Fruit fly (Drosophila melanogaster) Kc167 (cell line): Measurements from ENCODE around the gene CG3345.

Experiments
- Myc ChIP-seq: fragments of >200 bp; optimal IDR thresholded peaks from 2 replicates; lab custom pipeline; 2017; ENCODE audit warnings: missing external identifiers
- Sin3A ChIP-seq: fragments of >200 bp; optimal IDR thresholded peaks from 2 replicates; lab custom pipeline; 2018; ENCODE audit warnings: missing external identifiers
- h ChIP-seq: fragments of >200 bp; optimal IDR thresholded peaks from 3 replicates; lab custom pipeline; 2018; ENCODE audit warnings: missing external identifiers
- insv ChIP-seq: fragments of >200 bp; optimal IDR thresholded peaks from 3 replicates; lab custom pipeline; 2018; ENCODE audit warnings: missing external identifiers
- psq ChIP-seq: fragments of >200 bp; optimal IDR thresholded peaks from 2 replicates; lab custom pipeline; 2017; ENCODE audit warnings: missing external identifiers
- ttk ChIP-seq: sonication (Bioruptor generic); optimal IDR thresholded peaks from 2 replicates; lab custom pipeline; 2017; ENCODE audit warnings: missing external identifiers

The CG3345 gene

DNA sequence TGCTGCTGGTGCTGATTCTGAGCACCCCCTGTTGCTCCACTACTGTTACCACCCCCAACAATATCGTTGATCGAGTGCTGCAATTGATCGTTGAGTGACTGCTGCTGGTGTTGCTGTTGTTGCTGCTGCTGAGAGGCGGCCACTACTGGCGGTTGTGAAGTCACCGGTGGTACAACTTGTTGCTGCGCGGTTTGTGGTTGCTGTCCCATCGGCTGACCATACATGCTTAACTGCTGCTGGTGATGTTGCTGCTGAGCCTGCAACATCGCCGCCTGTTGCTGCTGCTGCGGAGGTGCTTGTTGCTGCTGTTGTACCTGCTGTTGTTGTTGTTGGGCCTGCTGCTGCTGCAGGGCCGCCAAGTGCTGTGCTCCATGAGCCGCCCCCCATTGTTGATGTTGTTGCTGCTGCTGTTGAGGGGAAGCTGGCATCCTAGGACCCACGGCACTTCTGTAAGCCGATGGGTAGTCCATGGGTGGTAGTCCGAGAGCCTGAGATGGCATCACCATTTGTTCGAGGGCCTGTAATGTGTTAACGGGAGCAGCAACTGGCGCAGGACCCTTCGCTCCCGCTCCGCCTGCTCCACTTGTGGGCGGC is 28.6 kb upstream of the CG3345 start:
- no peak for TF ChIP-seq h (lab: Kevin White, UChicago)
- no peak for TF ChIP-seq psq (lab: Kevin White, UChicago)
- no peak for TF ChIP-seq Myc (lab: Kevin White, UChicago)
- no peak for TF ChIP-seq Sin3A (lab: Kevin White, UChicago)
- TF ChIP-seq ttk: no peak
- TF ChIP-seq insv: no peak

DNA sequence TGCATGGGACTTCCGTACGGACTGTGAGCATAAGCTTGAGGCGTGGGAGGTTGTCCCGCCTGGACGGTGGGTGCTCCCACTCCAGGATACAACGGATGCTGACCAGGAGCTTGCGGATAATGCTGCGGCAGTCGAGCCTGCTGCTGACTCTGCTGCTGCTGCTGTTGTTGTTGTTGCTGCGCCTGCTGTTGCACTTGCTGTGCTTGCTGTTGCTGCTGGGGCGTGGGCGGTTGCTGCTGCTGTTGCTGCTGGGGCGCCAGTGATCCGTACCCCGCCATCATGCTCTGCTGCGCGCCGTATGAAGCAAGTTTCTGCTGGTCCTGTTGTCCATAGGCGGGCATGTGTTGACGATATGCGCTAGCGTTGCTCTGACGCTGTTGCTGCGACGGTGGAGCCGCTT is 27.5 kb upstream of the CG3345 start:
- no peak for TF ChIP-seq Sin3A (lab: Kevin White, UChicago)
- no peak for TF ChIP-seq ttk
- no peak for TF ChIP-seq Myc (lab: Kevin White, UChicago)
- TF ChIP-seq insv: no peak
- TF ChIP-seq psq (lab: Kevin White, UChicago): no peak
- TF ChIP-seq h (lab: Kevin White, UChicago): no peak

DNA sequence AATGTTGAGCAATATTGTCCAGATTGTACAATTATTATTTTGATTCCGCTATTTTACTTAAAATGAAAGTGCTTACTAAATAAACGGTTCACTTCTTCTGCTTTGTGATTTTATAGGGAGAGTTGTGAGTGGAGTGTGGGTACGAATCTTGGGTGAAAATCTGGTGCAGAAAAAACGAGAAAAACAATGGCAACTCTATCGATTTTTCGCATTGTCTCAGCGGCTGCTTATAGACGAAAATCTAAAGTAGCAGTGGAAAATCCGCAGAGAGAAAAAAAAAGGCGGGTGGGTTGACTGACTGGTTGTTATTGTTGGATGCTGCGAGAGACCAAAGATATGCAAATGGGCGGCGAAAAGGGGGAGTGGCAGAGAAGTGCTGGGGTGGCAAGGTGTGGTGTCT is 25.8 kb upstream of the CG3345 start:
- no peak for TF ChIP-seq ttk
- no peak for TF ChIP-seq insv
- no peak for TF ChIP-seq Myc (lab: Kevin White, UChicago)
- TF ChIP-seq h (lab: Kevin White, UChicago): no peak
- no peak for TF ChIP-seq Sin3A (lab: Kevin White, UChicago)
- TF ChIP-seq psq (lab: Kevin White, UChicago): no peak

DNA sequence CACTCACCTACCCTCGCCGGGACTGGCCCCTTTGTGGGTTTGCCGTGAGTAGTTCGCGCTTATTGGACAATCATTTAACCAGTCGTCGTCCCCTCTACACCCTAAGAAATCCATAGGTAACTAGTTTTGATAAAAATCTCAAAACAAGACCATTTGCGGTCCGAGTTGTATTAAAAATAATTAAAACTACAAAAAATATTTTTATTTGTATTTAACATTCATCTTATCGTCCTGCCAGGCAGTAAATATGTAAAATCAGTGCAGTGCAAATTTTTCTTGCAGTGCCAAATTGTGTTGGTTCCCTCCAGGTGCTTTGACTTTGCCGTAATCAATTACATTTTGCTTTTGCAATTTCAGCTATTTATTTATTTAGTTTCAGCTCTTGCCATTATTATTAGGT is 25.1 kb upstream of the CG3345 start:
- TF ChIP-seq ttk (no peak), psq (lab: Kevin White, UChicago) (no peak), Sin3A (lab: Kevin White, UChicago) (no peak), h (lab: Kevin White, UChicago) (no peak), insv (no peak), Myc (lab: Kevin White, UChicago) (no peak)

DNA sequence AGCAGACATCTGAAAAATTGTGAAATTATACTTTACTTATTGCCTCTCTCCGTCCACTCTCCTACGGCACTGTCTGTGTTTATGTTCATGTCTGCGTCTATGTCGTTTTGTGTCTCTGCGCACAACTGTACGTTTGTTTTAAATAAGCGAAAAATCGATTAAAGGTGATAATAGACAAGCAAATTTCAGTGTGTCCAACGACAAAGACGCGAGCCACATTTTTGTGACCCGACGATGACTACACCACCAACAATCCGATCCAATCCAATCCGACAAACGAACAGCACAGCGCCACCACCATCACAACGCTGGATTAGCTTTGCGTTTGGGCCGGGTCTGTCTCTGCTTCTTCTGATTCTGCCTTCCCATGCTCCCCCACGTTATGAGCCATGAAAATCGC is 24.3 kb upstream of the CG3345 start:
- TF ChIP-seq Sin3A (lab: Kevin White, UChicago) (no peak), insv (no peak), Myc (lab: Kevin White, UChicago) (no peak), h (lab: Kevin White, UChicago) (no peak), ttk (no peak), psq (lab: Kevin White, UChicago) (no peak)

DNA sequence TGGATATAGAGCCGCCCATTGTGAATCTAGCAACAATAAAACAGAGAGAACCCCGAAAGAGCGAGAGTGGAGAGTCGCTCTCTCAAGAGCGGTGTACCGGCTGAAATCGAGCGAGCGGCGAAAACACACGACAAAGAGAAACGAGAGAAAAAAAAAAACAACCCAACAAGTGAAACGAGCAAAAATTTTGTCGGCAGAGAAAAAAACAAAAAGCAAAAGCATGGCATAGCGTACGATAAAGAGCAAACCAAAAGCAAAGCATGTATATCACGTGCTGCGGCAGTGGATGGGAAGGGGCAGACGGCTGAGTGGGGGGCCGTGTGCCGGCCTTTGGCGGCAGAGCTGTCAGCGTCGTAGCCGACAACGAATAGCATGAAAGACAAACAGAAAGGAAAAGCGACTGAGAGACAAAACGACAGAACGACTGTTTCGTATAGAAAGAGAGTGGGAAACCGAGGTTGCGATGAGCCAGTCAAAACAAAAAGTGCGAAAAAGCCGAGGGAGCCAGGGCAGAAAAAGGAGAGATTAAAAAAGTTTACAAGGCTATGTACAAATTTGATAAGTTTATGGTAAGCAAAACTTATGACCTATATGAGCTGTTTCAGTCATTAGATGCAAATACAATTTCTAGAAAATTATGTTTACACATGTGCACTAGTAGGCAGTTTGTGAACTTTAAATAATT is 22.1 kb upstream of the CG3345 start:
- peak; percentile 80 for TF ChIP-seq psq (lab: Kevin White, UChicago)
- TF ChIP-seq insv: no peak

DNA sequence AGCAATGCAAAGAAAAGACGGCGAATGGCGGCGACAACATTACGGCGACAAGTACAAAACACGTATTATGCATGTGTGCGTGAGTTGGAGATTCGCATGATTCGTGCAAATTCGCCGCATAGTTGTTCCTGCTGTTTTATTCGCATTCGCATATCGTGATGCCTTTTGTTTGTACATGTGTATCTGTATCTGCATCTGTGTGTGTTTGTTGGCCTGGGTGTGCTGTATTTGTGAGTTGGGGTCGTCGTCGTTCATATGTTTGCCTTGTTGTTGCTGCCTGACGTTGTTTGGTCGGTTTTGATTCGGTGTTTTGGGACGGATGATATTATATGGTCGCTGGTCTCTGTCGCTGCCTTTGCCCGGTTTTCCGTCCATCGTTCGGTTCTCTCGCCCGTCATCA is 21.5 kb upstream of the CG3345 start:
- TF ChIP-seq h (lab: Kevin White, UChicago) (no peak), Sin3A (lab: Kevin White, UChicago) (no peak), psq (lab: Kevin White, UChicago) (no peak), insv (no peak), Myc (lab: Kevin White, UChicago) (no peak), ttk (no peak)

DNA sequence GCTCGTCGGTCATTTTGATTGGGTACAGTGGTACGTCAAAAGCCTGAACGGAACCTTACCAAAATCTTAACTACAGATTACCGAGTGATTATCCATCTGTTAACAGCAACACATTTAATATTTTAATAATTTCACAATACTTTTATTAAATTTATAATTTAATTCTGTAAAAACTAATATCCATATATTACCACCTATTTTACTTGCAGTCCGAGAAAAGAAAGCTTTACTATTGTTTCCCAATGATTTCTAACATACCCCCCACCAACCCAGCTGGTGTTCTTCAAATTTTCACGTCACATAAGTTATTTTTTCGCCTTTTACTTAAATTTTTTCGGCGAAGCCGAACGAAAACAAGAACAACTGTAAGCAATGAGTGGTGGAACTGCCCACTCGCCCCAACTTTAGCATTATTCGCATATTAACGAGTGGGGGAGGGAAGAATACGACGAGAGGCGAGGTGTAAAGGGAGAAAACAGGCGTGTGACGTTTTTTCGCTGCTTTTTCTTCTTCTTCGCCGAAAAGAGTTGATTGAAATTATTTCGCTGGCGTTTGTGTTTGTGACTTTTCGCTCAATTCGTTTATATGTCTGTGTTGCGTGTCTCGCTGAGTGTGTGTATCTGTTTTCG is 20.9 kb upstream of the CG3345 start:
- TF ChIP-seq Myc (lab: Kevin White, UChicago) (no peak), Sin3A (lab: Kevin White, UChicago) (no peak), psq (lab: Kevin White, UChicago) (no peak), insv (no peak), h (lab: Kevin White, UChicago) (no peak), ttk (no peak)

DNA sequence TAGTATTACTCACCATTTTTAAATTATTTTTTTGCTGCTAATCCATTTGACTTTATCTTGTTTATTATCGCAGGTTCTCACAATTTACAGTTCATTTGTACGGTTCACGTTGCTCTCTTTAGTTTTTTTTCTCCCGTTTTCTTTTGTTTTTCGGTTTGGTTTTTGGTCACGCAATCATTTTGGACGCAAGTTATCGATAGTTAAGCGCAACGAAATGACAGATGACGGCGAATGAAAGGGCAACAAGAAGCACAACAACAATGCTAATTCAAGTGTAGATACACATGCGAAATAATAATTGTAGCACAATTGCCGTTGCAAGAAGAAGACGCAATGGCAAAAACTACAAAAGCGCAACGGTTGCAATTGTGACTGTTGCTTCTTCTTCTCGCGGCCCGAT is 20.3 kb upstream of the CG3345 start:
- TF ChIP-seq Myc (lab: Kevin White, UChicago) (no peak), psq (lab: Kevin White, UChicago) (peak; percentile 13), h (lab: Kevin White, UChicago) (no peak), insv (no peak), ttk (no peak)

DNA sequence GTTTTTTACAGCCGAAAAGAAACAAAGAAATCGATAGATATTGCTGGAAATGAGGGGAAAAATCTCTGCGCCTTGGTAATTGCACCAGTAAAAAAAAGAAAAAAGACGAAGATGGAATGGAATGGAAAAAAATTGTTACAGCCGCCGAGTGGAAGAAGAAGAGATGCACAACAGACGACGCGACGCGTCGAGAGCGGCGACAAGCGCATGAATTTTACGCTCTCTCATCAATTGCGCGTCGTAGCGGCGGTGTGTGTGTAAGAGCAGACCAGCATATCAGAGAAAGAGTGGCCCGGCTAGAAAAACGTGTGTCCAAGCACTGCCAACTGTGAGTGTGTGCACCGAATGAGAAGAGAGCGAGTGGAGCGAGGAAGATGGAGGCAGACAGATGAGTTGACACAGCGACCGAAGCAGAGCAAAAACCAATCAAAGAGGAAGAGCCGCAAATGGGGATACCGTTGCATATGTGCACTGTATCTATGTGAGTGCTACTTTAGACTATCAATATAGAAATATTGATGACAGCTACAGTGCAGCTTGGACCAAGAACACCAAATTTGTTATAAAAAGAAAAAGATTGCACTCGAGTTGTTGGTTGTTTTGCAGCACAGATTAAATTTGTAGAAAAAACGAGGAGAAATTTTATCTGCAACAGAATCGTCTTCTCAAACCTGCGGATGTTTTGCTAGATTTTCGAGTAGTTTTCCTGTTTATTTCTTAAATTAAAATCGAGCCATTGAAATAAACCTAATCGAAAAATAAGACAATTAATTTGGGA is 19.7 kb upstream of the CG3345 start:
- TF ChIP-seq ttk: no peak
- TF ChIP-seq psq (lab: Kevin White, UChicago): peak; percentile 25

DNA sequence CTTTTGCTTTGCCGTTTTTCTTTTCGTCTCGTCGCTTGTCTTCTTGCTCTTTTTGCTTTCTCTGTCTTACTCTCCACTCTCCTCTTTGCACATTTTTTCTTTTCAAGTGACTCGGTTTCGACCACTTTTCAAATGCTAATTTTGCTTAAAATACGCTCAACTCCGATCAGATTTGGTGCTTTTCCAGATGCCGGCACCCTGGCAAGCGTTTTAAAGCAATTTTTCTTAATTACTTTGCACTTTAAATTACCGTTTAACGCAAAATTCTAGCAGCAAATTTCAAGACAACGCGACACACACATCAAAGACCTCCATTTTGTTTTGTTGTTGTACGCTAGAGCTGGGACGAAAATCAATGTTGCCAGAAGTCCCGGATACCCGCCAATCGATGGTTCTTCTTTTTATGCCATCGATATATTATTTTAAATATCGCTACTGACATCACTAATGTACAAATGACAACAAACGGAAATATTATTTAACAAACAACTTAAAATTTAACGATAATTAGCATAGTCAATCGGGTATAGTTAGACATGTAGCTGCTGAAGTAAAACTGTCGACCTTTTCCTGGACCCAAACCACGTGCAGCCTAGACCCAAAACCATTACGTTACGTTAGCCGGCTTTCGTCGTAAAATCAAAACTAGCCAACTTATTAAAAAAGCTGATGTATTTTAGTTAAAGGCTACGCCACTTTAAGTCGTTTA is 18.2 kb upstream of the CG3345 start, which contains the start of gene kis:
TSS of gene kis (minus strand) at position 317 of the 709 bp plus-strand sequence.
- TF ChIP-seq Sin3A (lab: Kevin White, UChicago): no peak
- no peak for TF ChIP-seq insv
- TF ChIP-seq psq (lab: Kevin White, UChicago): no peak
- TF ChIP-seq ttk: no peak
- no peak for TF ChIP-seq h (lab: Kevin White, UChicago)
- no peak for TF ChIP-seq Myc (lab: Kevin White, UChicago)
